Worm (Caenorhabditis elegans): Measurements from ENCODE around the gene C18B2.2.

DNA sequence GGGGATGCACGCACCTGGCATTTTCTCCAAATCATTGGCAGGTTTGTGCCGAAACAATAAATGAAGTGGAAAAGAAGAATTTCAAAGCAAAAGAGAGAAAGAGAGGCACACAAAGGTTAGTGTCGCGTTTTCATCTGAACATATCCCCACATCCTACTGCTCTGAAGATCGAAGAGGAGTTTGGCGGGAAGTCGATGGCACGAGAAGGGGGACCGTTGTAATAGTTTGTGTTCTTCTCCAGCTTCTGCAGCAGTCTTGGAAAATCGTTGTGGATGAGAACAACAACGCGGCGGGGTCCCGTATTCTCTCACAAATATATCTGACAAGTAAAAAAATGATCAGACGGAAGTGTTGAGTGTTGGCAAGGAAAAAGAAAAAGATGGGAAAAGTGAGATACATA is 22.7 kb downstream of the C18B2.2 start:
- TF ChIP-seq pqm-1 (tag; optimal IDR thresholded peaks at IDR 0.05) (no peak), jun-1 (tag; optimal IDR thresholded peaks at IDR 0.05) (no peak), hmg-1.1 (GFP tag; IDR thresholded peaks at IDR 0.05) (no peak), lim-7 (GFP tag; IDR thresholded peaks at IDR 0.05) (no peak), lin-13 (GFP tag; optimal IDR thresholded peaks at IDR 0.05) (no peak), vab-7 (GFP tag; IDR thresholded peaks at IDR 0.05) (no peak), ama-1 (optimal IDR thresholded peaks at IDR 0.05) (no peak), spr-3 (GFP tag; optimal IDR thresholded peaks at IDR 0.05) (no peak), ZK546.5 (tag; optimal IDR thresholded peaks at IDR 0.05) (no peak), duxl-1 (tag; optimal IDR thresholded peaks at IDR 0.05; ENCODE audit: poor library complexity) (no peak), mxl-2 (GFP tag; conservative IDR thresholded peaks at IDR 0.05) (no peak), sdz-12 (GFP tag; optimal IDR thresholded peaks at IDR 0.05) (no peak)

Measured in whole organism, L4 larva.